Fruit fly (Drosophila melanogaster) S2 (cell line): ENCODE data around the gene CG14841.

Experiments used
- CG8478 ChIP-seq: fragments of >200 bp; optimal IDR thresholded peaks from 2 replicates; lab custom pipeline; 2018
- CTCF ChIP-seq, 2 experiments: fragments of >200 bp; optimal IDR thresholded peaks; 2 replicates each; lab custom pipeline; 2018

The CG14841 gene

dm6 chr3R:14278523-14279303 lies 16.5 kb upstream of the CG14841 start:
- TF ChIP-seq CTCF (optimal IDR thresholded peaks at IDR 0.05; lab: Kevin White, UChicago) (no peak), CG8478 (lab: Kevin White, UChicago) (no peak)

- no peak for TF ChIP-seq CTCF (optimal IDR thresholded peaks at IDR 0.05; lab: Kevin White, UChicago)
- no peak for TF ChIP-seq CG8478 (lab: Kevin White, UChicago)
Measured at dm6 chr3R:14277894-14278522, 15.8 kb upstream of the CG14841 start.

dm6 chr3R:14275519-14276172 lies 13.4 kb upstream of the CG14841 start:
- TF ChIP-seq CG8478 (lab: Kevin White, UChicago) (no peak), CTCF (optimal IDR thresholded peaks at IDR 0.05; lab: Kevin White, UChicago) (no peak)

DNA sequence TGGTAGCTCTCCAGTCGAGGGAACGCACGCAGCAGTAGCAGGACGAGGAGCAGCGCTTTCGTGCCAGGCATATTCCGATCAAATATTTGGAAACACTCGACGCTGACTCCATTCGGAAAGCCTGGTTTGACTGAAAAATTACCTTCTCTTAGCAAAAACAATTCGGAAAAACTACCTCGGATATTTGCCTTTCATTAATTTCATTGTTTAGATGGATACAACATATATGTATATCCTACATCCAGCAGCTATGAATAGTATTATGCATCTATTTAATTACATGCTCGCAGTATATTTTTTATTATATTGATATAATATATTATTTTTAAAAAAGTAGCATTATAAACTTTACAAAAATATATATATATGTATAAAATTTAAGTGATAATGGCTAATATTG lies 1.1 kb downstream of the CG14841 start, which contains the start of gene CG14840:
Gene CG14840, minus strand, starts transcription at position 101 of the 400 bp plus-strand sequence.
- no peak for TF ChIP-seq CG8478 (lab: Kevin White, UChicago)
- no peak for TF ChIP-seq CTCF (optimal IDR thresholded peaks at IDR 0.05; lab: Kevin White, UChicago)

- TF ChIP-seq CG8478 (lab: Kevin White, UChicago) (no peak), CTCF (optimal IDR thresholded peaks at IDR 0.05; lab: Kevin White, UChicago) (no peak)
Measured at dm6 chr3R:14259821-14260220, 2.4 kb downstream of the CG14841 start, which contains the start of gene MetRS-m. TSS of gene MetRS-m (minus strand) at chr3R:14259991.

DNA sequence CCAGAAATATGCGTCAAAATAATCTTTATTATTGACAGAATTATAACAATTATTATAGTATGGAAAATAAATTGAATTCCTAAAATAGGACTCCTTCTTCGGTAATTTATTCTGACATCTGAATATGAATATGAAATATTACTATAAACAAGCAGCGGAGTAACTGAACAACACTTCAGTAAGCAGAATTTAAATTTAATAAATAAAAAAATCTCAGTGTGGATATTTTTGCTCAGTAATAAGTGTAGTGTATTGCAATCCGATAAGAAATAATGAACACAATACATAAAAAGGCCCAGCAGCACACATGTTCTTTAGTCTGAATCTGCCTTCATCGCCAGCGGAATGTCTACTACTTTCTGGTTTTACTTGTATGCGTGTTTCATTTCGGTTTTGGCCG lies 6.4 kb downstream of the CG14841 start, which contains the start of gene CG43179:
Gene CG43179, plus strand, starts transcription at position 301 of the 400 bp plus-strand sequence.
- TF ChIP-seq CTCF (optimal IDR thresholded peaks at IDR 0.05; lab: Kevin White, UChicago), result no peak
- no peak for TF ChIP-seq CG8478 (lab: Kevin White, UChicago)

dm6 chr3R:14245371-14245770 lies 16.8 kb downstream of the CG14841 start, which contains the start of gene CG9616:
TSS of gene CG9616 (minus strand) at chr3R:14245471.
- no peak for TF ChIP-seq CG8478 (lab: Kevin White, UChicago)

dm6 chr3R:14244577-14244976 lies 17.6 kb downstream of the CG14841 start, which contains the start of gene CG43291:
TSS of gene CG43291 (minus strand) at chr3R:14244677.
- no peak for TF ChIP-seq CTCF (optimal IDR thresholded peaks at IDR 0.05; lab: Kevin White, UChicago)
- TF ChIP-seq CG8478 (lab: Kevin White, UChicago), result no peak

DNA sequence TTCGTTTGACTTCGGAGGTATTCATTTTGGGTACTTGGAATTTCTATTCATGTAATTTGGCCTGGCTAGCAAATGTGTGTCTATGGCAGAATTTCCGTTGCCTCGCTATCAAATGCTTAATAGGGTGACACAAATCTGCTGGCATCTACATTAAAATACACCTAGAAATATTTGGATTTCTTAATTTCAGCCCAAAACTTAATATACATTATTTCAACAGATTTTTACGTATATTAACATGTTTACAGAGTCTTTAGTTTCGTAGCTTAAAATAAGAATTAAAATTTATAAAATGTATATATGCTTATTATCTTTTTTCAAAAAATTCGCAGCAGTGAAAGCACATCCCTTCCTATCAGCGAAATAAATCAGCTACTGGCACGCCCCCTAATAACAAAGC lies 33.2 kb downstream of the CG14841 start, which contains the start of gene CG9624:
Gene CG9624, minus strand, starts transcription at position 101 of the 400 bp plus-strand sequence.
- TF ChIP-seq CG8478 (lab: Kevin White, UChicago) (no peak), CTCF (optimal IDR thresholded peaks at IDR 0.05; lab: Kevin White, UChicago) (no peak)

DNA sequence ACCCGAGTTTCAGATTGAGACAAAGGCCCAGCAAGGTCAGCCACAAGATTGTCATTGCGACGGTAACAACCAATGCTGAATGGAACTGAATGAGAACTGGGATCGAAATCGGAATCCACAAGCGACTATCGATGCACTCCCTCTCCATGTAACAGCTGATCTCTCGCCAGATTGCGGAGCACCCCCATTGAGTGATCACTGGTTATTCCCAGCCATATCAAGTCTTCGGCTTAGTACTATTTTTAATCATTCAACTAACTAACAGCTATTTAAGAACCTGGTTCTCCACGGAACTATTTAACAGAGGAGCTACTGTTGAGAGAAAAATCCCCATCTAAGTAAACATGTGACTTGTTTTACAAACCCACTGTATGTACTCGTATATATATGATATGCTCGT lies 35.6 kb downstream of the CG14841 start, which contains the start of gene CG9631:
Gene CG9631, minus strand, starts transcription at position 101 of the 400 bp plus-strand sequence.
- TF ChIP-seq CG8478 (lab: Kevin White, UChicago) (no peak), CTCF (optimal IDR thresholded peaks at IDR 0.05; lab: Kevin White, UChicago) (no peak)

DNA sequence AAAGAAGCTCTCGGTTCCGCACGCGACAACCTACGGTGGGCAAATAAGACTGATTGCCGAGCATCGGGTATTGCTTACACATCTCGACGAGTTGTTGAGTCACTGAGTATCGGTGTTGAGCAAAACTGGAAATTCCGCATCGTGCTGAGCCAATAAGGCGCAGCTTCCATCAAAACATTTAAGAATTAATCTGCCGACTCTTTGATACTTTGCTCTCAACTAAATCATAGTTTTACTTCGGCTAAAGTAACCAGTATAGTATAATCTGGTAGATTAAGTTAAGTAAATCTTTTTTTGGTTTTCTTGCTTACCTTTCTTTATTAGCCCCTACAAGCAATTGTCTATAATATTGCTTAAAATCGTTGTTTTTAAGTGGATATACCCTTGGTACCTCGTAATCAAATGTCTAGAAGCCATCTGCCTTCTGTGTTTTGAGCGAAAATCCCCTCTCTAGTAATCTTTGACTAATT lies 38.1 kb downstream of the CG14841 start, which contains the start of gene Sp212:
Gene Sp212, minus strand, starts transcription at position 51 of the 470 bp plus-strand sequence.
- no peak for TF ChIP-seq CG8478 (lab: Kevin White, UChicago)

- TF ChIP-seq CG8478 (lab: Kevin White, UChicago) (no peak), CTCF (optimal IDR thresholded peaks at IDR 0.05; lab: Kevin White, UChicago) (no peak)
Measured at dm6 chr3R:14221484-14221883, 40.7 kb downstream of the CG14841 start, which contains the start of gene CG33109. TSS of gene CG33109 (minus strand) at chr3R:14221584.

DNA sequence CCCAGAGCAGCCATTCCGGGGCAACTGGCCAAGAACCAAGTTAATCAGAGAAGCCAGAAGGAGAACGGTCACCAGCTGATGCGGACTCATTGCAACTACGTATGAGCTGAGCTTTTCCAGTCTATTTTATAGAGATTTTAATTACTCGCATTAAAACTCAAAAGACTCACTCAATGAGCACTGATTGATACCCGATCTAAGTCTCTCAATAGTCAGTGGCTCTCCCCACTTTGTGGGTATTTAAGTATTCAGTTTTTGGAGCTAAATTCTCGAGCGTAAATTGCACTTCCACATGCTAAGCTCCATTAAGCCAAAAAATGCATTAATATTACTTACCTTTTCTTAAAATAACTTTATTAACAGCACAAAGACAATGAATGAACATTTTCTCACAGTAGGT lies 42.1 kb downstream of the CG14841 start, which contains the start of gene CG31326:
Gene CG31326, minus strand, starts transcription at position 101 of the 400 bp plus-strand sequence.
- no peak for TF ChIP-seq CG8478 (lab: Kevin White, UChicago)
- TF ChIP-seq CTCF (optimal IDR thresholded peaks at IDR 0.05; lab: Kevin White, UChicago), result no peak

DNA sequence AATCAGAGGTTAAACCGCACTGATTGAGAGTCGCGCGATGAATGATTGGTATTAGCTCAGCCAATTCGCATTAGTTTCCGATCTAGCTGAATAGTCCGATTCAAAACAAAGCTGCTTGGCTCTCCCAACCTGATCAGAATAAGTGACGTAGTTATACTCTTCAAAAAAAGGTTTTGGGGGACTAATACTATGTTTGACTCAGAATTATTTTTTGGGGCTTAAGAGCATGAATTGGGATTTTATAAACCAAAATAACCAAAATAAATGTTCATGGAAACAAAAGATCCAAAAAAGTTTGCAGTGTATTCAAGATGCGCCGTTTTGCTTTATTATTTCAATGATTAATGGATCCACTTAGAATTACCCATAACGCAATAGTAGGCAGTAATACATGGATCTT lies 44.4 kb downstream of the CG14841 start, which contains the start of gene CG9649:
Gene CG9649, minus strand, starts transcription at position 44 of the 400 bp plus-strand sequence.
- TF ChIP-seq CG8478 (lab: Kevin White, UChicago) (no peak), CTCF (optimal IDR thresholded peaks at IDR 0.05; lab: Kevin White, UChicago) (no peak)
